Fruit fly (Drosophila melanogaster): ENCODE measurements around the gene CG12728.

The CG12728 gene

DNA sequence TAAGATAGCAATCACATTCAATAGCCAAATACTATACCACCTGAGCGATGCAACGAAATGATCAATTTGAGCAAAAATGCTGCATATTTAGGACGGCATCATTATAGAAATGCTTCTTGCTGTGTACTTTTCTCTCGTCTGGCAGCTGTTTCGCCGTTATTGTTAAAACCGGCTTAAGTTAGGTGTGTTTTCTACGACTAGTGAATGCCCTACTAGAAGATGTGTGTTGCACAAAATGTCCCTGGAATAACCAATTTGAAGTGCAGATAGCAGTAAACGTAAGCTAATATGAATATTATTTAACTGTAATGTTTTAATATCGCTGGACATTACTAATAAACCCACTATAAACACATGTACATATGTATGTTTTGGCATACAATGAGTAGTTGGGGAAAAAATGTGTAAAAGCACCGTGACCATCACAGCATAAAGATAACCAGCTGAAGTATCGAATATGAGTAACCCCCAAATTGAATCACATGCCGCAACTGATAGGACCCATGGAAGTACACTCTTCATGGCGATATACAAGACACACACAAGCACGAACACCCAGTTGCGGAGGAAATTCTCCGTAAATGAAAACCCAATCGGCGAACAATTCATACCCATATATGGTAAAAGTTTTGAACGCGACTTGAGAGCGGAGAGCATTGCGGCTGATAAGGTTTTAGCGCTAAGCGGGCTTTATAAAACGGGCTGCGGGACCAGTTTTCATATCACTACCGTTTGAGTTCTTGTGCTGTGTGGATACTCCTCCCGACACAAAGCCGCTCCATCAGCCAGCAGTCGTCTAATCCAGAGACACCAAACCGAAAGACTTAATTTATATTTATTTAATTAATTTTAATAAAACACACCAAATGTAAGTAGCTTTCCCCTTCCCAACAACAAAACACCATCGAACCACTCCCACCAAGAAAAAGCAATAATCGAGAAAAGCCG, 42.0 kb upstream of the CG12728 start, which contains the start of gene Act5C:
TSS of gene Act5C (plus strand) at position 716 of the 948 bp plus-strand sequence.
- TF ChIP-seq pan (optimal IDR thresholded peaks at IDR 0.05) (no peak), GATAd (GFP tag; optimal IDR thresholded peaks at IDR 0.05) (peak; percentile 47), jim (GFP tag; optimal IDR thresholded peaks at IDR 0.05) (no peak), sv (GFP tag; optimal IDR thresholded peaks at IDR 0.05) (peak; percentile 93), Vsx2 (GFP tag; optimal IDR thresholded peaks at IDR 0.05; ENCODE audit: partially characterized antibody) (no peak), Abd-B (GFP tag; optimal IDR thresholded peaks at IDR 0.05) (no peak), Hnf4 (GFP tag; optimal IDR thresholded peaks at IDR 0.05) (peak; percentile 95), Rel (GFP tag; optimal IDR thresholded peaks at IDR 0.05) (peak; percentile 74), Rel (tag; optimal IDR thresholded peaks at IDR 0.05) (peak; percentile 81), woc (GFP tag; optimal IDR thresholded peaks at IDR 0.05) (peak; percentile 97), CrebA (GFP tag; optimal IDR thresholded peaks at IDR 0.05; ENCODE audit: borderline replicate concordance) (peak; percentile 91), Mio (GFP tag; optimal IDR thresholded peaks at IDR 0.05) (peak; percentile 78), dsf (GFP tag; optimal IDR thresholded peaks at IDR 0.05; ENCODE audit: borderline replicate concordance) (peak; percentile 81), ey (GFP tag; optimal IDR thresholded peaks at IDR 0.05) (peak; percentile 97), OdsH (GFP tag; optimal IDR thresholded peaks at IDR 0.05) (peak; percentile 95), br (GFP tag; optimal IDR thresholded peaks at IDR 0.05) (peak; percentile 97), Jra (GFP tag; optimal IDR thresholded peaks at IDR 0.05) (peak; percentile 75), Myc (optimal IDR thresholded peaks at IDR 0.05) (no peak), tai (GFP tag; optimal IDR thresholded peaks at IDR 0.05) (peak; percentile 49), Sp1 (GFP tag; optimal IDR thresholded peaks at IDR 0.05) (peak; percentile 97), psq (GFP tag; optimal IDR thresholded peaks at IDR 0.05) (peak; percentile 91), usp (GFP tag; optimal IDR thresholded peaks at IDR 0.05) (no peak), Hr83 (GFP tag; optimal IDR thresholded peaks at IDR 0.05; ENCODE audit: poor library complexity, severe bottlenecking) (peak; percentile 66), dmrt93B (GFP tag; optimal IDR thresholded peaks at IDR 0.05) (peak; percentile 93), CG32264 (GFP tag; optimal IDR thresholded peaks at IDR 0.05) (peak; percentile 94), fru (GFP tag; optimal IDR thresholded peaks at IDR 0.05) (peak; percentile 97), h (GFP tag; optimal IDR thresholded peaks at IDR 0.05) (peak; percentile 97), N (GFP tag; optimal IDR thresholded peaks at IDR 0.05) (no peak), HLH106 (tag; optimal IDR thresholded peaks at IDR 0.05) (peak; percentile 97), lola (GFP tag; optimal IDR thresholded peaks at IDR 0.05) (no peak), dl (GFP tag; optimal IDR thresholded peaks at IDR 0.05; ENCODE audit: insufficient read depth in 1 of 2, partially characterized antibody in 2 of 2) (peak in 1 of 2 experiments; percentile 1), brk (GFP tag; optimal IDR thresholded peaks at IDR 0.05) (peak; percentile 87), Dif (GFP tag; optimal IDR thresholded peaks at IDR 0.05; ENCODE audit: partially characterized antibody) (peak; percentile 67), rgr (GFP tag; optimal IDR thresholded peaks at IDR 0.05) (peak; percentile 97), Dfd (GFP tag; optimal IDR thresholded peaks at IDR 0.05) (no peak), foxo (GFP tag; optimal IDR thresholded peaks at IDR 0.05) (peak; percentile 87 to 97), CG9705 (GFP tag; optimal IDR thresholded peaks at IDR 0.05) (peak; percentile 92), sage (GFP tag; optimal IDR thresholded peaks at IDR 0.05) (peak; percentile 95), Hr78 (GFP tag; optimal IDR thresholded peaks at IDR 0.05) (no peak)

- TF ChIP-seq Abd-B (GFP tag; optimal IDR thresholded peaks at IDR 0.05), result no peak
- peak; percentile 85 for TF ChIP-seq psq (GFP tag; optimal IDR thresholded peaks at IDR 0.05)
- TF ChIP-seq Myc (optimal IDR thresholded peaks at IDR 0.05), result no peak
- TF ChIP-seq lola (GFP tag; optimal IDR thresholded peaks at IDR 0.05), result no peak
- peak; percentile 60 for TF ChIP-seq Hr83 (GFP tag; optimal IDR thresholded peaks at IDR 0.05; ENCODE audit: poor library complexity, severe bottlenecking)
- peak; percentile 10 for TF ChIP-seq Jra (GFP tag; optimal IDR thresholded peaks at IDR 0.05)
- TF ChIP-seq pan (optimal IDR thresholded peaks at IDR 0.05), result no peak
- no peak for TF ChIP-seq dl (GFP tag; optimal IDR thresholded peaks at IDR 0.05; ENCODE audit: insufficient read depth in 1 of 2, partially characterized antibody in 2 of 2)
- TF ChIP-seq brk (GFP tag; optimal IDR thresholded peaks at IDR 0.05), result peak; percentile 6
- no peak for TF ChIP-seq CrebA (GFP tag; optimal IDR thresholded peaks at IDR 0.05; ENCODE audit: borderline replicate concordance)
- peak; percentile 65 for TF ChIP-seq fru (GFP tag; optimal IDR thresholded peaks at IDR 0.05)
- no peak for TF ChIP-seq dsf (GFP tag; optimal IDR thresholded peaks at IDR 0.05; ENCODE audit: borderline replicate concordance)
- peak; percentile 50 for TF ChIP-seq Sp1 (GFP tag; optimal IDR thresholded peaks at IDR 0.05)
- TF ChIP-seq tai (GFP tag; optimal IDR thresholded peaks at IDR 0.05), result no peak
- no peak for TF ChIP-seq HLH106 (tag; optimal IDR thresholded peaks at IDR 0.05)
- TF ChIP-seq Rel (GFP tag; optimal IDR thresholded peaks at IDR 0.05), result no peak
- peak; percentile 65 for TF ChIP-seq Rel (tag; optimal IDR thresholded peaks at IDR 0.05)
- TF ChIP-seq Dfd (GFP tag; optimal IDR thresholded peaks at IDR 0.05), result no peak
- TF ChIP-seq rgr (GFP tag; optimal IDR thresholded peaks at IDR 0.05), result peak; percentile 26
- no peak for TF ChIP-seq jim (GFP tag; optimal IDR thresholded peaks at IDR 0.05)
- peak; percentile 55 for TF ChIP-seq Hnf4 (GFP tag; optimal IDR thresholded peaks at IDR 0.05)
- no peak for TF ChIP-seq sage (GFP tag; optimal IDR thresholded peaks at IDR 0.05)
- no peak for TF ChIP-seq Vsx2 (GFP tag; optimal IDR thresholded peaks at IDR 0.05; ENCODE audit: partially characterized antibody)
- peak; percentile 14 for TF ChIP-seq ey (GFP tag; optimal IDR thresholded peaks at IDR 0.05)
- TF ChIP-seq usp (GFP tag; optimal IDR thresholded peaks at IDR 0.05), result no peak
- TF ChIP-seq CG9705 (GFP tag; optimal IDR thresholded peaks at IDR 0.05), result no peak
- no peak for TF ChIP-seq OdsH (GFP tag; optimal IDR thresholded peaks at IDR 0.05)
- TF ChIP-seq Hr78 (GFP tag; optimal IDR thresholded peaks at IDR 0.05), result no peak
- peak; percentile 33 for TF ChIP-seq br (GFP tag; optimal IDR thresholded peaks at IDR 0.05)
- peak in 1 of 2 experiments; percentile 42 for TF ChIP-seq foxo (GFP tag; optimal IDR thresholded peaks at IDR 0.05)
- TF ChIP-seq N (GFP tag; optimal IDR thresholded peaks at IDR 0.05), result no peak
- no peak for TF ChIP-seq CG32264 (GFP tag; optimal IDR thresholded peaks at IDR 0.05)
- TF ChIP-seq GATAd (GFP tag; optimal IDR thresholded peaks at IDR 0.05), result no peak
- TF ChIP-seq woc (GFP tag; optimal IDR thresholded peaks at IDR 0.05), result peak; percentile 40
- peak; percentile 36 for TF ChIP-seq h (GFP tag; optimal IDR thresholded peaks at IDR 0.05)
- peak; percentile 45 for TF ChIP-seq Dif (GFP tag; optimal IDR thresholded peaks at IDR 0.05; ENCODE audit: partially characterized antibody)
- no peak for TF ChIP-seq dmrt93B (GFP tag; optimal IDR thresholded peaks at IDR 0.05)
Measured at dm6 chrX:5901628-5902213, 40.7 kb upstream of the CG12728 start.
